Fruit fly (Drosophila melanogaster) whole organism, embryonic: ENCODE measurements around the gene CG43680.

ENCODE experiments used
- B-H1 ChIP-seq: fragments of 200-800 bp; sonication (Bioruptor generic); IDR thresholded peaks from 3 replicates; pipeline ENCODE4 v1.3.6; 2022; ENCODE audit warnings: missing biosample characterization, missing genetic modification characterization
- B-H2 ChIP-seq: fragments of 200-800 bp; sonication (Bioruptor generic); optimal IDR thresholded peaks from 2 replicates; lab custom pipeline; 2018; ENCODE audit warnings: missing biosample characterization, mild to moderate bottlenecking, missing genetic modification characterization
- Bgb ChIP-seq: fragments of 200-800 bp; sonication (Bioruptor generic); IDR thresholded peaks from 2 replicates; pipeline ENCODE4 v1.3.6; 2022; ENCODE audit warnings: missing biosample characterization, missing genetic modification characterization; ENCODE audit not compliant: partially characterized antibody
- CG10267 ChIP-seq: fragments of 200-800 bp; sonication (Bioruptor generic); optimal IDR thresholded peaks from 2 replicates; lab custom pipeline; 2018; ENCODE audit warnings: missing biosample characterization, mild to moderate bottlenecking, missing genetic modification characterization, moderate library complexity
- CG11504 ChIP-seq: fragments of 200-800 bp; sonication (Bioruptor generic); optimal IDR thresholded peaks from 3 replicates; lab custom pipeline; 2019; ENCODE audit warnings: missing biosample characterization, mild to moderate bottlenecking, missing genetic modification characterization, moderate library complexity
- CG12744 ChIP-seq: fragments of 200-800 bp; sonication (Bioruptor generic); optimal IDR thresholded peaks from 2 replicates; lab custom pipeline; 2016; ENCODE audit warnings: missing biosample characterization, missing genetic modification characterization
- CG14667 ChIP-seq: fragments of 200-800 bp; sonication (Bioruptor generic); IDR thresholded peaks from 2 replicates; pipeline ENCODE4 v1.3.6; 2022; ENCODE audit warnings: missing biosample characterization, missing genetic modification characterization
- CG14860 ChIP-seq: fragments of 200-800 bp; sonication (Bioruptor generic); IDR thresholded peaks from 3 replicates; pipeline ENCODE4 v1.3.6; 2022; ENCODE audit warnings: missing biosample characterization, missing genetic modification characterization; ENCODE audit not compliant: partially characterized antibody
- CG1602 ChIP-seq: fragments of 200-800 bp; sonication (Bioruptor generic); optimal IDR thresholded peaks from 3 replicates; lab custom pipeline; 2016; ENCODE audit warnings: missing biosample characterization, missing genetic modification characterization
- CG1647 ChIP-seq: fragments of 200-800 bp; sonication (Bioruptor generic); optimal IDR thresholded peaks from 3 replicates; lab custom pipeline; 2016; ENCODE audit warnings: missing biosample characterization, missing genetic modification characterization
- CG17186 ChIP-seq: fragments of 200-800 bp; sonication (Bioruptor generic); optimal IDR thresholded peaks from 3 replicates; lab custom pipeline; 2017; ENCODE audit warnings: missing biosample characterization, missing genetic modification reagents, missing genetic modification characterization
- CG17328 ChIP-seq: fragments of 200-800 bp; sonication (Bioruptor generic); IDR thresholded peaks from 2 replicates; pipeline ENCODE4 v1.3.6; 2022; ENCODE audit warnings: missing biosample characterization, missing genetic modification characterization
- CG18011 ChIP-seq: fragments of 200-800 bp; sonication (Bioruptor generic); optimal IDR thresholded peaks from 2 replicates; lab custom pipeline; 2017; ENCODE audit warnings: missing biosample characterization, missing genetic modification characterization, mild to moderate bottlenecking, moderate library complexity, missing genotype
- CG2712 ChIP-seq: fragments of 200-800 bp; optimal IDR thresholded peaks from 3 replicates; lab custom pipeline; 2019; ENCODE audit warnings: missing biosample characterization, mild to moderate bottlenecking, missing genetic modification characterization, moderate library complexity
- CG2889 ChIP-seq: fragments of 200-800 bp; sonication (Bioruptor generic); IDR thresholded peaks from 3 replicates; pipeline ENCODE4 v1.3.6; 2022; ENCODE audit warnings: missing biosample characterization, missing genetic modification characterization
- CG31441 ChIP-seq: fragments of 200-800 bp; sonication (Bioruptor generic); IDR thresholded peaks from 2 replicates; pipeline ENCODE4 v1.3.6; 2022; ENCODE audit warnings: missing biosample characterization, missing genetic modification characterization
- CG4424 ChIP-seq: fragments of 200-800 bp; sonication (Bioruptor generic); optimal IDR thresholded peaks from 3 replicates; lab custom pipeline; 2016; ENCODE audit warnings: missing biosample characterization, missing genetic modification characterization
- CG6175 ChIP-seq: fragments of 200-800 bp; sonication (Bioruptor generic); IDR thresholded peaks from 3 replicates; pipeline ENCODE4 v1.3.6; 2022; ENCODE audit warnings: missing biosample characterization, missing genetic modification characterization
- CG7839 ChIP-seq: fragments of 200-800 bp; sonication (Bioruptor generic); optimal IDR thresholded peaks from 3 replicates; lab custom pipeline; 2018; ENCODE audit warnings: missing biosample characterization, mild to moderate bottlenecking, missing genetic modification characterization, moderate library complexity
- Drgx ChIP-seq: fragments of 200-800 bp; sonication (Bioruptor generic); IDR thresholded peaks from 2 replicates; pipeline ENCODE4 v1.3.6; 2022; ENCODE audit warnings: missing biosample characterization, missing genetic modification characterization
- Ets65A ChIP-seq: fragments of 200-800 bp; sonication (Bioruptor generic); peaks from one replicate; lab custom pipeline; 2016; ENCODE audit warnings: missing biosample characterization, missing genetic modification characterization
- GATAe ChIP-seq: fragments of 200-800 bp; sonication (Bioruptor generic); conservative IDR thresholded peaks from 2 replicates; pipeline ENCODE4 v1.3.6; 2022; ENCODE audit warnings: missing biosample characterization, missing genetic modification characterization
- Hand ChIP-seq: fragments of 200-800 bp; sonication (Bioruptor generic); optimal IDR thresholded peaks from 2 replicates; lab custom pipeline; 2017; ENCODE audit warnings: mild to moderate bottlenecking, missing biosample characterization, missing genetic modification reagents, missing genetic modification characterization
- HmgZ ChIP-seq: fragments of 200-800 bp; sonication (Bioruptor generic); optimal IDR thresholded peaks from 2 replicates; lab custom pipeline; 2018; ENCODE audit warnings: missing biosample characterization, mild to moderate bottlenecking, missing genetic modification characterization
- Hmx ChIP-seq: fragments of 200-800 bp; sonication (Bioruptor generic); optimal IDR thresholded peaks from 2 replicates; lab custom pipeline; 2016; ENCODE audit warnings: missing biosample characterization, missing genetic modification characterization
- Hr51 ChIP-seq, 2 experiments: fragments of 200-800 bp; sonication (Bioruptor generic); optimal IDR thresholded peaks; 2 replicates in 1 of 2; 3 replicates in 1 of 2; lab custom pipeline; 2016 to 2018; ENCODE audit warnings: missing biosample characterization in 2 of 2, missing genetic modification characterization in 2 of 2, mild to moderate bottlenecking in 1 of 2, moderate library complexity in 1 of 2
- Lpt ChIP-seq: fragments of >200 bp; optimal IDR thresholded peaks from 2 replicates; lab custom pipeline; 2018; ENCODE audit warnings: missing biosample characterization, missing genetic modification characterization
- Mad ChIP-seq: fragments of 200-800 bp; sonication (Bioruptor generic); optimal IDR thresholded peaks from 2 replicates; lab custom pipeline; 2016; ENCODE audit warnings: missing biosample characterization, missing genetic modification characterization
- Pdp1 ChIP-seq, 2 experiments: fragments of 200-800 bp; sonication (Bioruptor generic); optimal IDR thresholded peaks; 3 replicates each; lab custom pipeline; 2016; ENCODE audit warnings: missing biosample characterization in 2 of 2, missing genetic modification characterization in 2 of 2, mild to moderate bottlenecking in 1 of 2, moderate library complexity in 1 of 2
- Ravus ChIP-seq: fragments of 200-800 bp; sonication (Bioruptor generic); IDR thresholded peaks from 2 replicates; pipeline ENCODE4 v1.3.6; 2022; ENCODE audit warnings: missing biosample characterization, missing genetic modification characterization
- Sox100B ChIP-seq: fragments of 200-800 bp; sonication (Bioruptor generic); optimal IDR thresholded peaks from 3 replicates; lab custom pipeline; 2018; ENCODE audit warnings: missing biosample characterization, mild to moderate bottlenecking, missing genetic modification characterization
- Tbp ChIP-seq: fragments of >200 bp; optimal IDR thresholded peaks from 2 replicates; lab custom pipeline; 2018; ENCODE audit warnings: missing biosample characterization, missing genetic modification characterization
- Usf ChIP-seq: fragments of 200-800 bp; sonication (Bioruptor generic); optimal IDR thresholded peaks from 2 replicates; lab custom pipeline; 2017; ENCODE audit warnings: missing genotype, missing biosample characterization, missing genetic modification characterization
- bab2 ChIP-seq: fragments of 200-800 bp; sonication (Bioruptor generic); optimal IDR thresholded peaks from 2 replicates; lab custom pipeline; 2016; ENCODE audit warnings: missing biosample characterization, missing genetic modification characterization
- da ChIP-seq: fragments of 200-800 bp; sonication (Bioruptor generic); optimal IDR thresholded peaks from 2 replicates; lab custom pipeline; 2016; ENCODE audit warnings: missing biosample characterization, missing genetic modification characterization
- fd3F ChIP-seq: fragments of 200-800 bp; sonication (Bioruptor generic); optimal IDR thresholded peaks from 2 replicates; lab custom pipeline; 2018; ENCODE audit warnings: missing biosample characterization, mild to moderate bottlenecking, missing genetic modification characterization, moderate library complexity
- gem ChIP-seq: fragments of 200-800 bp; sonication (Bioruptor generic); optimal IDR thresholded peaks from 2 replicates; lab custom pipeline; 2019; ENCODE audit warnings: missing biosample characterization, mild to moderate bottlenecking, missing genetic modification characterization, moderate library complexity
- grau ChIP-seq: fragments of 200-800 bp; optimal IDR thresholded peaks from 3 replicates; lab custom pipeline; 2019; ENCODE audit warnings: missing biosample characterization, mild to moderate bottlenecking, missing genetic modification characterization, moderate library complexity
- jigr1 ChIP-seq: fragments of 200-800 bp; sonication (Bioruptor generic); IDR thresholded peaks from 3 replicates; pipeline ENCODE4 v1.3.6; 2022; ENCODE audit warnings: missing biosample characterization, missing genetic modification characterization
- luna ChIP-seq: fragments of 200-800 bp; sonication (Bioruptor generic); optimal IDR thresholded peaks from 2 replicates; lab custom pipeline; 2016; ENCODE audit warnings: missing biosample characterization, missing genetic modification characterization
- nmo ChIP-seq: fragments of 200-800 bp; sonication (Bioruptor generic); optimal IDR thresholded peaks from 2 replicates; lab custom pipeline; 2018; ENCODE audit warnings: missing biosample characterization, mild to moderate bottlenecking, missing genetic modification characterization, moderate library complexity
- onecut ChIP-seq: fragments of 200-800 bp; sonication (Bioruptor generic); IDR thresholded peaks from 2 replicates; pipeline ENCODE4 v1.3.6; 2022; ENCODE audit warnings: missing biosample characterization, missing genetic modification characterization
- tin ChIP-seq: fragments of 200-800 bp; sonication (Bioruptor generic); optimal IDR thresholded peaks from 3 replicates; lab custom pipeline; 2016; ENCODE audit warnings: missing biosample characterization, missing genetic modification characterization
- toy ChIP-seq: fragments of 200-800 bp; sonication (Bioruptor generic); IDR thresholded peaks from 2 replicates; pipeline ENCODE4 v1.3.6; 2022; ENCODE audit warnings: missing biosample characterization, missing genetic modification characterization
- zen2 ChIP-seq: fragments of 200-800 bp; sonication (Bioruptor generic); IDR thresholded peaks from 3 replicates; pipeline ENCODE4 v1.3.6; 2022; ENCODE audit warnings: missing biosample characterization, missing genetic modification characterization; ENCODE audit not compliant: partially characterized antibody

Gene CG43680

dm6 chr3L:15013957-15014692 is 39.0 kb downstream of the CG43680 start, which contains the start of gene Reck (continued):
- no peak for TF ChIP-seq Bgb (GFP tag; lab: Robert Waterston, UW)
- peak; percentile 88 for TF ChIP-seq CG10267 (tag; lab: Kevin White, UChicago)
- no peak; the same call in 1 of the 2 replicates for TF ChIP-seq CG14667

- TF ChIP-seq CG2712 (tag; lab: Kevin White, UChicago) (peak; percentile 23), grau (peak; percentile 73), Hr51 (GFP tag; optimal IDR thresholded peaks at IDR 0.05; lab: Kevin White, UChicago) (no peak), Drgx (peak; percentile 45; the same call in 1 of the 2 replicates), Ets65A (peak; percentile 62), gem (tag; lab: Kevin White, UChicago) (peak; percentile 28), CG4424 (no peak), tin (GFP tag; lab: Kevin White, UChicago) (peak; percentile 2), CG7839 (tag; lab: Kevin White, UChicago) (peak; percentile 2), CG11504 (tag; lab: Kevin White, UChicago) (peak; percentile 20), nmo (GFP tag; lab: Kevin White, UChicago) (no peak)
Observed at dm6 chr3L:15013296-15013695, 39.9 kb downstream of the CG43680 start.

- TF ChIP-seq Hmx (GFP tag; lab: Kevin White, UChicago) (no peak), fd3F (GFP tag; lab: Kevin White, UChicago) (peak; percentile 68), B-H1 (GFP tag; lab: Robert Waterston, UW) (peak; percentile 49), CG14860 (GFP tag; lab: Robert Waterston, UW) (no peak), CG17328 (GFP tag; lab: Robert Waterston, UW) (peak; percentile 75), CG1602 (GFP tag; lab: Kevin White, UChicago) (peak; percentile 60), Tbp (GFP tag; lab: Kevin White, UChicago) (no peak), Pdp1 (GFP tag; optimal IDR thresholded peaks at IDR 0.05; lab: Kevin White, UChicago) (peak; percentile 49 to 65), CG31441 (GFP tag; lab: Robert Waterston, UW) (peak; percentile 87), Usf (no peak), onecut (GFP tag; lab: Robert Waterston, UW) (peak; percentile 69), jigr1 (GFP tag; lab: Robert Waterston, UW) (0 out of 3 replicates have a peak, but pooled peaks have one; percentile 18), Hand (peak; percentile 27), CG17186 (GFP tag; lab: Kevin White, UChicago) (no peak), CG2889 (GFP tag; lab: Robert Waterston, UW) (peak; percentile 24; the same call in 1 of the 3 replicates), CG12744 (GFP tag; lab: Kevin White, UChicago) (no peak), HmgZ (tag; lab: Kevin White, UChicago) (peak; percentile 45), zen2 (GFP tag; lab: Robert Waterston, UW) (no peak), Lpt (GFP tag; lab: Kevin White, UChicago) (no peak), Ravus (peak; percentile 23; the same call in 1 of the 2 replicates), CG6175 (GFP tag; lab: Robert Waterston, UW) (no peak), toy (GFP tag; lab: Robert Waterston, UW) (no peak), Mad (GFP tag; lab: Kevin White, UChicago) (no peak), Sox100B (GFP tag; lab: Kevin White, UChicago) (peak; percentile 80), da (no peak), GATAe (no peak), B-H2 (GFP tag; lab: Kevin White, UChicago) (no peak), luna (no peak), bab2 (GFP tag; lab: Kevin White, UChicago) (peak; percentile 55), CG7839 (tag; lab: Kevin White, UChicago) (peak; percentile 88), CG1647 (GFP tag; lab: Kevin White, UChicago) (no peak), CG18011 (GFP tag; lab: Kevin White, UChicago) (peak; percentile 17)
Observed at dm6 chr3L:15011638-15012335, 41.4 kb downstream of the CG43680 start.
